Worm (Caenorhabditis elegans) whole organism, L3 larva: ENCODE data around the gene srz-64.
A peak's percentile ranks its signal among the peaks of the same experiment; 100 is the strongest.
"Not testable (repeated sequence)": the region's sequence is repeated elsewhere in the genome, so short reads cannot be mapped to it uniquely, and the experiment has no call there.

ENCODE experiments used
- aly-2 ChIP-seq: fragments of 150-350 bp; optimal IDR thresholded peaks from 2 replicates; lab custom pipeline; 2014; ENCODE audit warnings: missing biosample characterization, missing genetic modification characterization
- ama-1 ChIP-seq: fragments of 150-350 bp; optimal IDR thresholded peaks from 2 replicates; lab custom pipeline; 2018
- ceh-16 ChIP-seq: sonication (generic microtip); optimal IDR thresholded peaks from 2 replicates; lab custom pipeline; 2017; ENCODE audit warnings: missing biosample characterization, missing genetic modification characterization
- ceh-28 ChIP-seq: fragments of 150-350 bp; optimal IDR thresholded peaks from 2 replicates; lab custom pipeline; 2014; ENCODE audit warnings: missing biosample characterization, missing genetic modification reagents, missing genetic modification characterization
- ceh-9 ChIP-seq: sonication (generic microtip); optimal IDR thresholded peaks from 2 replicates; lab custom pipeline; 2018; ENCODE audit warnings: missing biosample characterization, missing genetic modification characterization
- daf-12 ChIP-seq: fragments of 150-350 bp; optimal IDR thresholded peaks from 2 replicates; lab custom pipeline; 2014; ENCODE audit warnings: missing biosample characterization, missing genetic modification reagents, missing genetic modification characterization
- egl-5 ChIP-seq: fragments of 150-350 bp; optimal IDR thresholded peaks from 2 replicates; lab custom pipeline; 2017; ENCODE audit warnings: missing biosample characterization, missing genetic modification reagents, missing genetic modification characterization, inconsistent platforms
- elt-2 ChIP-seq: sonication (generic microtip); optimal IDR thresholded peaks from 2 replicates; lab custom pipeline; 2016; ENCODE audit warnings: missing genetic modification reagents, mild to moderate bottlenecking, missing genetic modification characterization, missing compliant biosample characterization
- eor-1 ChIP-seq, 2 experiments: fragments of 150-350 bp; optimal IDR thresholded peaks; 2 replicates each; lab custom pipeline; 2014 to 2018; ENCODE audit warnings: missing biosample characterization in 2 of 2, missing genetic modification characterization in 2 of 2
- fkh-10 ChIP-seq: sonication (generic microtip); optimal IDR thresholded peaks from 2 replicates; lab custom pipeline; 2017; ENCODE audit warnings: missing biosample characterization, missing genetic modification reagents, missing genetic modification characterization
- fkh-2 ChIP-seq: fragments of 150-350 bp; optimal IDR thresholded peaks from 2 replicates; lab custom pipeline; 2014; ENCODE audit warnings: missing biosample characterization, missing genetic modification reagents, missing genetic modification characterization
- fos-1 ChIP-seq: fragments of 150-350 bp; optimal IDR thresholded peaks from 2 replicates; lab custom pipeline; 2014; ENCODE audit warnings: missing biosample characterization, missing genetic modification characterization
- hmg-11 ChIP-seq: sonication (generic microtip); optimal IDR thresholded peaks from 2 replicates; lab custom pipeline; 2016; ENCODE audit warnings: missing genetic modification characterization, missing compliant biosample characterization
- jun-1 ChIP-seq: fragments of 150-350 bp; optimal IDR thresholded peaks from 2 replicates; lab custom pipeline; 2014; ENCODE audit warnings: missing biosample characterization, missing genetic modification reagents, missing genetic modification characterization
- lsy-12 ChIP-seq: sonication (generic microtip); optimal IDR thresholded peaks from 2 replicates; lab custom pipeline; 2016; ENCODE audit warnings: mild to moderate bottlenecking, missing genetic modification characterization, missing compliant biosample characterization
- mml-1 ChIP-seq: fragments of 150-350 bp; sonication (generic microtip); optimal IDR thresholded peaks from 3 replicates; lab custom pipeline; 2014; ENCODE audit warnings: missing biosample characterization, missing genetic modification characterization
- nfya-1 ChIP-seq: sonication (generic microtip); optimal IDR thresholded peaks from 2 replicates; lab custom pipeline; 2017; ENCODE audit warnings: missing genetic modification characterization, mild to moderate bottlenecking, missing compliant biosample characterization, antibody characterized with exemption, moderate library complexity; ENCODE audit not compliant: insufficient read depth
- nhr-23 ChIP-seq: fragments of 150-350 bp; optimal IDR thresholded peaks from 2 replicates; lab custom pipeline; 2014; ENCODE audit warnings: missing biosample characterization, missing genetic modification reagents, missing genetic modification characterization
- nhr-237 ChIP-seq: fragments of 150-350 bp; optimal IDR thresholded peaks from 2 replicates; lab custom pipeline; 2014; ENCODE audit warnings: missing biosample characterization, missing genetic modification characterization
- nhr-25 ChIP-seq: sonication (generic microtip); optimal IDR thresholded peaks from 2 replicates; lab custom pipeline; 2017; ENCODE audit warnings: missing biosample characterization, missing genetic modification characterization
- nhr-43 ChIP-seq: sonication (generic microtip); optimal IDR thresholded peaks from 2 replicates; lab custom pipeline; 2016; ENCODE audit warnings: mild to moderate bottlenecking, missing genetic modification characterization, missing compliant biosample characterization; ENCODE audit not compliant: poor library complexity, severe bottlenecking
- nhr-67 ChIP-seq: fragments of 150-350 bp; optimal IDR thresholded peaks from 2 replicates; lab custom pipeline; 2014; ENCODE audit warnings: missing biosample characterization, missing genetic modification characterization
- nhr-76 ChIP-seq: fragments of 150-350 bp; sonication (generic microtip); optimal IDR thresholded peaks from 5 replicates; lab custom pipeline; 2014; ENCODE audit warnings: missing biosample characterization, missing genetic modification characterization
- nhr-77 ChIP-seq: fragments of 150-350 bp; optimal IDR thresholded peaks from 2 replicates; lab custom pipeline; 2014; ENCODE audit warnings: missing biosample characterization, missing genetic modification characterization
- pha-4 ChIP-seq: fragments of 150-350 bp; optimal IDR thresholded peaks from 2 replicates; lab custom pipeline; 2014; ENCODE audit warnings: missing biosample characterization, missing genetic modification reagents, missing genetic modification characterization
- pqm-1 ChIP-seq: fragments of 150-350 bp; optimal IDR thresholded peaks from 2 replicates; lab custom pipeline; 2017; ENCODE audit warnings: missing biosample characterization, missing genetic modification characterization, inconsistent platforms
- sea-2 ChIP-seq: fragments of 150-350 bp; sonication (generic microtip); optimal IDR thresholded peaks from 4 replicates; lab custom pipeline; 2014; ENCODE audit warnings: missing biosample characterization, missing genetic modification reagents, missing genetic modification characterization
- unc-39 ChIP-seq: sonication (generic microtip); optimal IDR thresholded peaks from 4 replicates; lab custom pipeline; 2017; ENCODE audit warnings: missing biosample characterization, missing genetic modification characterization
- unc-62 ChIP-seq: fragments of 150-350 bp; sonication (generic microtip); optimal IDR thresholded peaks from 4 replicates; lab custom pipeline; 2014; ENCODE audit warnings: missing biosample characterization, missing genetic modification reagents, missing genetic modification characterization
- zag-1 ChIP-seq: fragments of 150-350 bp; optimal IDR thresholded peaks from 2 replicates; lab custom pipeline; 2014; ENCODE audit warnings: missing biosample characterization, missing genetic modification characterization
- ztf-11 ChIP-seq: fragments of 150-350 bp; optimal IDR thresholded peaks from 2 replicates; lab custom pipeline; 2014; ENCODE audit warnings: missing biosample characterization, missing genetic modification characterization
- ztf-4 ChIP-seq: fragments of 150-350 bp; optimal IDR thresholded peaks from 2 replicates; lab custom pipeline; 2014; ENCODE audit warnings: missing biosample characterization, missing genetic modification characterization

The srz-64 gene

ce11 chrII:1297044-1297696 lies 4.1 kb upstream of the srz-64 start:
- TF ChIP-seq nhr-23 (tag; lab: Kevin White, UChicago) = peak; percentile 23
- peak; percentile 31 for TF ChIP-seq pha-4 (tag; lab: Kevin White, UChicago)
- TF ChIP-seq fkh-2 (tag; lab: Kevin White, UChicago) = no peak

- TF ChIP-seq mml-1 (no peak), nhr-76 (no peak), nhr-43 (tag; lab: Kevin White, UChicago) (no peak), pha-4 (tag; lab: Kevin White, UChicago) (no peak), ama-1 (lab: Kevin White, UChicago) (no peak), nhr-77 (tag; lab: Kevin White, UChicago) (no peak), nfya-1 (tag; lab: Kevin White, UChicago) (no peak), nhr-23 (tag; lab: Kevin White, UChicago) (no peak), jun-1 (no peak), ceh-16 (no peak)
- TF ChIP-seq, all 47 proteins: peak for 0
Measured at ce11 chrII:1295776-1296175, 2.7 kb upstream of the srz-64 start, which contains the start of gene Y57G7A.2. TSS of gene Y57G7A.2 (plus strand) at chrII:1296076.

ce11 chrII:1285514-1285913 lies 7.5 kb downstream of the srz-64 start, which contains the start of the genes Y57G7A.6 and Y57G7A.3:
TSS of gene Y57G7A.6 (minus strand) at chrII:1285614.
TSS of gene Y57G7A.3 (plus strand) at chrII:1285782.
- TF ChIP-seq ztf-11 = no peak
- no peak for TF ChIP-seq ceh-16
- no peak for TF ChIP-seq ama-1 (lab: Kevin White, UChicago)
- TF ChIP-seq nhr-76 = no peak
- no peak for TF ChIP-seq unc-62 (GFP tag; lab: Kevin White, UChicago)
- no peak for TF ChIP-seq nhr-67 (tag; lab: Kevin White, UChicago)
- no peak for TF ChIP-seq sea-2 (GFP tag; lab: Kevin White, UChicago)
- no peak for TF ChIP-seq egl-5
- TF ChIP-seq elt-2 = no peak
- TF ChIP-seq fkh-2 (tag; lab: Kevin White, UChicago) = no peak
- no peak for TF ChIP-seq jun-1
- no peak for TF ChIP-seq zag-1 (tag; lab: Kevin White, UChicago)
- no peak for TF ChIP-seq ztf-4 (tag; lab: Kevin White, UChicago)
- TF ChIP-seq nhr-237 (tag; lab: Kevin White, UChicago) = no peak
- no peak for TF ChIP-seq aly-2 (tag; lab: Kevin White, UChicago)

DNA sequence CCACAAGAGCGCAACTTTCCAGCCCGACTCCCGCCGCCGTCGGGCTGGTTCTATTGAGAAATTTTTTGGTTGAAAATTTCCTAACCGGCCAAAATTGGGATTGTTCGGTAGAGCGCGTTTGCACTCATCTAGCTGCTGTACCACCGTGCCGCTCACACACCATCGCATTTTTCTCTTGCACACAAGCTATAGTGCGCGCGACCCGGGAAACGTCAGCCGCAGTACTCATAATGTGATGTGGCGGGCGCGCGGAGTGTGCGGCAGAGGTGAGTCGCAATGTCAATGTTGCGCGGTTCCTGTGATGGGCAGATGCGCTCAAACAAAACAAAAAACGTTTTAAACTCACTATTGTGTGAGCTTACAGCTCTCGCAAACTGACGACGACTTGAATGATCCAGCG lies 8.1 kb downstream of the srz-64 start:
- no peak for TF ChIP-seq hmg-11 (tag; lab: Kevin White, UChicago)
- TF ChIP-seq nhr-76 = no peak

DNA sequence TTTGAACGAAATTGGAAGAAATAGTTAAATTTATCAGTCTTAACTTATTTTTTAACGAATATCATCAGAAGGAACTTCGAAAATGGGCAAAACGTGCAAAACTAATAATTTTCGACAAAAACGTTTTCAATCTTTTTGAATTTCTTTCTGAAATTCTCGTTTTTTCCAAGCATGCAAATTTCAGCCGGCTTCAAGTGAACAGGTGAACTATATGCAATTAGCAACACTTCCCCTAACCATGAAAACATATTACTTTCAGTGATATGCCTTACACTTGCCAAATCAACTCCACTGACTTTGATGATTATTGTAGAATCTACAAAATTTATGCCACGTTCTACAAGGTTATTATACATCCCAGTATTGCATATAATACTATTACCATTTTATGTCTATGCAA lies 14.7 kb downstream of the srz-64 start, which contains the start of gene srz-63:
Gene srz-63, plus strand, starts transcription at position 301 of the 400 bp plus-strand sequence.
- not testable (repeated sequence) for TF ChIP-seq nhr-76; aly-2 (tag; lab: Kevin White, UChicago); ceh-28 (tag; lab: Kevin White, UChicago)

ce11 chrII:1276778-1277177 lies 16.3 kb downstream of the srz-64 start, which contains the start of gene Y57G7A.11:
TSS of gene Y57G7A.11 (minus strand) at chrII:1276878.
- TF ChIP-seq nhr-25 (tag; lab: Kevin White, UChicago) = no peak
- no peak for TF ChIP-seq nhr-237 (tag; lab: Kevin White, UChicago)
- TF ChIP-seq unc-39 (tag; lab: Kevin White, UChicago) = no peak
- no peak for TF ChIP-seq elt-2
- TF ChIP-seq fos-1 (tag; lab: Kevin White, UChicago) = no peak
- TF ChIP-seq nhr-67 (tag; lab: Kevin White, UChicago) = no peak
- TF ChIP-seq ceh-28 (tag; lab: Kevin White, UChicago) = no peak
- no peak for TF ChIP-seq fkh-10 (GFP tag; lab: Kevin White, UChicago)
- no peak for TF ChIP-seq pqm-1 (tag; lab: Kevin White, UChicago)
- no peak for TF ChIP-seq aly-2 (tag; lab: Kevin White, UChicago)
- no peak for TF ChIP-seq sea-2 (GFP tag; lab: Kevin White, UChicago)
- no peak for TF ChIP-seq ceh-9 (tag; lab: Kevin White, UChicago)
- TF ChIP-seq lsy-12 = no peak
- no peak for TF ChIP-seq mml-1
- TF ChIP-seq daf-12 = no peak
- TF ChIP-seq ztf-11 = no peak
- TF ChIP-seq fkh-2 (tag; lab: Kevin White, UChicago) = no peak
- no peak for TF ChIP-seq ztf-4 (tag; lab: Kevin White, UChicago)
- TF ChIP-seq eor-1 (tag; optimal IDR thresholded peaks at IDR 0.05; lab: Kevin White, UChicago) = no peak
- TF ChIP-seq, all 47 proteins: peak for 0
